Worm (Caenorhabditis elegans): ENCODE data around the gene W02B12.11.

Gene W02B12.11

ce11 chrII:11438417-11438816 lies 35.2 kb upstream of the W02B12.11 start, which contains the start of gene vha-6 (continued):
- no peak for TF ChIP-seq saeg-2 (GFP tag; IDR thresholded peaks at IDR 0.05)
- no peak for TF ChIP-seq ztf-7 (tag; optimal IDR thresholded peaks at IDR 0.05)
- no peak for TF ChIP-seq Y48G9A.11 (GFP tag; IDR thresholded peaks at IDR 0.05)
- no peak for TF ChIP-seq cey-2 (tag; optimal IDR thresholded peaks at IDR 0.05; ENCODE audit: borderline replicate concordance, insufficient read depth)
- TF ChIP-seq Y5F2A.4 (GFP tag; optimal IDR thresholded peaks at IDR 0.05) = no peak
- no peak for TF ChIP-seq lin-13 (GFP tag; optimal IDR thresholded peaks at IDR 0.05)
- TF ChIP-seq spr-1 (tag; optimal IDR thresholded peaks at IDR 0.05) = no peak
- peak; percentile 54 for TF ChIP-seq hlh-11 (tag; optimal IDR thresholded peaks at IDR 0.05)
- no peak for TF ChIP-seq ces-1 (GFP tag; optimal IDR thresholded peaks at IDR 0.05)
- TF ChIP-seq lim-7 (GFP tag; IDR thresholded peaks at IDR 0.05) = no peak
- no peak for TF ChIP-seq nhr-111 (GFP tag; optimal IDR thresholded peaks at IDR 0.05)
- no peak for TF ChIP-seq snpc-1.2 (GFP tag; IDR thresholded peaks at IDR 0.05)
- TF ChIP-seq vab-7 (GFP tag; IDR thresholded peaks at IDR 0.05) = no peak
- TF ChIP-seq T20F7.1 (GFP tag; optimal IDR thresholded peaks at IDR 0.05) = no peak
- TF ChIP-seq lin-38 (GFP tag; IDR thresholded peaks at IDR 0.05) = no peak
- no peak for TF ChIP-seq lin-39 (tag; optimal IDR thresholded peaks at IDR 0.05)
- no peak for TF ChIP-seq lsy-2 (tag; optimal IDR thresholded peaks at IDR 0.05)
- TF ChIP-seq hif-1 (tag; optimal IDR thresholded peaks at IDR 0.05) = no peak
- no peak for TF ChIP-seq mes-2 (tag; optimal IDR thresholded peaks at IDR 0.05; ENCODE audit: poor library complexity, severe bottlenecking)
- TF ChIP-seq nhr-48 (tag; optimal IDR thresholded peaks at IDR 0.05) = no peak
- no peak for TF ChIP-seq F44E2.7 (GFP tag; IDR thresholded peaks at IDR 0.05)
- no peak for TF ChIP-seq Y105C5A.15 (GFP tag; IDR thresholded peaks at IDR 0.05)
- TF ChIP-seq php-3 (GFP tag; IDR thresholded peaks at IDR 0.05) = no peak
- TF ChIP-seq skn-1 (tag; optimal IDR thresholded peaks at IDR 0.05) = no peak
- TF ChIP-seq ceh-82 (tag; optimal IDR thresholded peaks at IDR 0.05) = no peak
- no peak for TF ChIP-seq ceh-62 (tag; optimal IDR thresholded peaks at IDR 0.05)
- TF ChIP-seq mxl-2 (GFP tag; conservative IDR thresholded peaks at IDR 0.05) = no peak
- peak; percentile 39 for TF ChIP-seq dve-1 (tag; optimal IDR thresholded peaks at IDR 0.05; ENCODE audit: insufficient read depth)
- no peak for TF ChIP-seq zip-2 (tag; optimal IDR thresholded peaks at IDR 0.05)
- no peak for TF ChIP-seq ceh-32 (tag; optimal IDR thresholded peaks at IDR 0.05; ENCODE audit: poor library complexity)

ce11 chrII:11440265-11440664 lies 33.4 kb upstream of the W02B12.11 start, which contains the start of gene VW02B12L.2:
TSS of gene VW02B12L.2 (minus strand) at chrII:11440329.
- TF ChIP-seq hif-1 (tag; optimal IDR thresholded peaks at IDR 0.05) (no peak), T20F7.1 (GFP tag; optimal IDR thresholded peaks at IDR 0.05) (peak; percentile 94), ztf-7 (tag; optimal IDR thresholded peaks at IDR 0.05) (no peak), snpc-4 (tag; optimal IDR thresholded peaks at IDR 0.05) (no peak), unc-62 (GFP tag; optimal IDR thresholded peaks at IDR 0.05 in 1 of 2) (no peak), unc-62 (tag; optimal IDR thresholded peaks at IDR 0.05) (no peak), saeg-2 (GFP tag; IDR thresholded peaks at IDR 0.05) (no peak), lim-7 (GFP tag; IDR thresholded peaks at IDR 0.05) (no peak), R02D3.7 (tag; optimal IDR thresholded peaks at IDR 0.05) (peak; percentile 65), lsy-2 (tag; optimal IDR thresholded peaks at IDR 0.05) (peak in 1 of 2 experiments; percentile 66), fkh-10 (GFP tag; optimal IDR thresholded peaks at IDR 0.05) (no peak), mep-1 (tag; optimal IDR thresholded peaks at IDR 0.05) (no peak), unc-39 (tag; optimal IDR thresholded peaks at IDR 0.05) (no peak), dve-1 (tag; optimal IDR thresholded peaks at IDR 0.05; ENCODE audit: insufficient read depth) (no peak), Y48G9A.11 (GFP tag; IDR thresholded peaks at IDR 0.05) (peak; percentile 45; the same call in 1 of the 2 replicates), nhr-41 (GFP tag; IDR thresholded peaks at IDR 0.05) (no peak), aha-1 (tag) (peak; percentile 25), nhr-25 (tag; optimal IDR thresholded peaks at IDR 0.05; ENCODE audit: borderline replicate concordance, insufficient read depth) (no peak), daf-16 (GFP tag; optimal IDR thresholded peaks at IDR 0.05) (no peak), daf-16 (tag; optimal IDR thresholded peaks at IDR 0.05) (peak; percentile 15), tag-97 (GFP tag; IDR thresholded peaks at IDR 0.05) (no peak), gei-8 (GFP tag; optimal IDR thresholded peaks at IDR 0.05) (no peak), tra-1 (GFP tag; IDR thresholded peaks at IDR 0.05) (no peak), nhr-102 (tag; optimal IDR thresholded peaks at IDR 0.05) (no peak), mes-2 (tag; optimal IDR thresholded peaks at IDR 0.05; ENCODE audit: poor library complexity, severe bottlenecking) (peak; percentile 14), nhr-11 (tag; optimal IDR thresholded peaks at IDR 0.05) (no peak), ces-1 (GFP tag; optimal IDR thresholded peaks at IDR 0.05) (no peak), ceh-62 (tag; optimal IDR thresholded peaks at IDR 0.05) (no peak), duxl-1 (tag; optimal IDR thresholded peaks at IDR 0.05; ENCODE audit: poor library complexity) (no peak), arid-1 (GFP tag; conservative IDR thresholded peaks at IDR 0.05) (no peak), F10B5.3 (tag; optimal IDR thresholded peaks at IDR 0.05) (no peak)
